Fruit fly (Drosophila melanogaster) whole organism: ENCODE results near the gene Ilp6.

ENCODE experiments used
- CG8478 ChIP-seq: fragments of >200 bp; optimal IDR thresholded peaks from 2 replicates; lab custom pipeline; 2018; ENCODE audit warnings: inconsistent platforms
- pan ChIP-seq: fragments of >200 bp; optimal IDR thresholded peaks from 2 replicates; lab custom pipeline; 2017
- psq ChIP-seq: fragments of >200 bp; optimal IDR thresholded peaks from 2 replicates; lab custom pipeline; 2017
- usp ChIP-seq: fragments of >200 bp; optimal IDR thresholded peaks from 2 replicates; lab custom pipeline; 2017; ENCODE audit warnings: missing biosample characterization, missing genetic modification characterization, mixed read lengths

DNA sequence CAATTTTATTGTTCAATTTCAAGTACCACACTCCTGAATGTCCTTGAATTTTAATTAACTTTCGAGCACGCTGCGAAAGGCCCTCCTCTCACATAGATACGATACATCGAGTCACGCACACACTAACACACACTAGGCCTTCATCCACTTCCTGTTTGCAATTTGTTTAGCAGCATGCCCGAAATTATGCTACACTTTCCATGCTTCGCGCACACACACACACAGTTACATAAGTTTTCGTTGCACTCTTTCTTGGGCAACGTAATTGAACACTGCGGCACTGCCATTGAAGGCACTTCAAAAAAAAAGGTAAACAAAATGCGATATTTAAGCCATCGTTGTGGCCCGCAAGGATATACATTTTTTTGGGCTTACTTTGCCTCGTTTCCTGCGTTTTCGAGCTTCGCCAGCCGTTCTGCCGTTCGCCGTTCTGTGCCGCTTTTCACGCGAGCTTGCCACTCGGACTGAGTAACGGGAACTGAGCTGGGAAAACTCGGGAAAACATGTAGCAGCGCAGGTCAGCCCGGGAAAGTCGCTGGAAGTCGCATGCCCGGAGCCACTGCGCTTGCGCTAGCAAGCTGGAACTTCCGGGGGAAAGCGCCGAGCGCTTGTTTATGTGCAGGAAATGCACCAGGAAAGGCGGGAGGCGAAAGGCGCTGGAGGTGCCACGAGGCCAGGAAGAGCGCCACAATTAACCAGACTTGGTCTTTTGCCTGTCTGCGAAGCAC, 48.8 kb upstream of the Ilp6 start:
- TF ChIP-seq psq (no peak), pan (no peak), CG8478 (lab: Kevin White, UChicago) (no peak), usp (GFP tag; lab: Kevin White, UChicago) (no peak)
